Fruit fly (Drosophila melanogaster): ENCODE results near the gene Gen.
A peak's percentile ranks its signal among the peaks of the same experiment; 100 is the strongest.

Gene Gen

DNA sequence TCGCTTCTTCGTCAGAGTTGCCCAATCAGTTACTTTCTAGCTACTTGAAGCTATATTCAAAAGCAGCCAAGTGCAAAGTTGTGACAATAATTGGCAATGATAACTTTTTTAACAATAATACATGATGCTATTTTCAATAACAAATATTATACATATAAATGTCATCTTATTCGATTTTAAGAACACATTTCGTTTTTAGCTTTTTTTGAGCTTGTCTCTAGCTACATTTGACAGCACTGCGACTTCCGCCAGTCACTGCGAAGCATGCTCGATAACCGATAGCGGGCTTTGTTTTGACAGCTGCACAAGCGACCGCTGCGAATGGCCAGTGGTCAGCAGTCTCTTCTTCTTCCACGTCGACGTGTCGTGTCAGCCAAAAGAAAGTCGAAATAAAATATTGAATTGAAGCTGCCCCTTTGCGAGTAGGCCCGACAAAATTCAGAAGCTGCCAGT, at the start of gene Gen, which contains the start of gene Srp54k:
Gene Gen (minus strand): TSS at position 23 of the 453 bp plus-strand sequence.
Gene Srp54k (plus strand): TSS at position 325 of the 453 bp plus-strand sequence.
- TF ChIP-seq usp (GFP tag; optimal IDR thresholded peaks at IDR 0.05) (no peak), pan (optimal IDR thresholded peaks at IDR 0.05) (no peak), CG8478 (optimal IDR thresholded peaks at IDR 0.05) (no peak), psq (optimal IDR thresholded peaks at IDR 0.05) (no peak), Dll (optimal IDR thresholded peaks at IDR 0.05) (no peak), EcR (GFP tag; optimal IDR thresholded peaks at IDR 0.05) (no peak)

DNA sequence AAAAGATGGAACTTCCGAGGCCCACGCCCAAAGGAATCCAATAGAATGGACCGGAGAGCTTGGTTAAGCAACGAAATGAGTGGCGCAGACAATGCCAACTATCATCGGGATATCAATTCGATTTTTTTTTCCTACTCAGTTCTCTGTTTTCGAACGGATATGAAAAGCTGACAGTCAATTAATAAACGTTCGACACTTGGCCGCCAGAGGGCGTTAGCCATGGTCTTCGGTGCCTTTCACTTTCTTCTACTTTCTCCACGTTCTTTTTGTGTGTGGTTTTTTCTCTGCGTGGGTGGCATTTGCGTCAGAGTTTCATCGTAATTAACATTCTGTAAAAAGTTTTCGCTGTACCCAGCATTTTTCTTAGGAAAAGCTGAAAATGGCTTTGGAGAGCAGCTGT, 49.6 kb upstream of the Gen start:
- TF ChIP-seq usp (GFP tag; optimal IDR thresholded peaks at IDR 0.05) (no peak), psq (optimal IDR thresholded peaks at IDR 0.05) (no peak), Dll (optimal IDR thresholded peaks at IDR 0.05) (no peak), CG8478 (optimal IDR thresholded peaks at IDR 0.05) (no peak), EcR (GFP tag; optimal IDR thresholded peaks at IDR 0.05) (no peak), pan (optimal IDR thresholded peaks at IDR 0.05) (no peak)

- TF ChIP-seq psq (optimal IDR thresholded peaks at IDR 0.05) (no peak), EcR (GFP tag; optimal IDR thresholded peaks at IDR 0.05) (no peak), usp (GFP tag; optimal IDR thresholded peaks at IDR 0.05) (no peak), CG8478 (optimal IDR thresholded peaks at IDR 0.05) (no peak), pan (optimal IDR thresholded peaks at IDR 0.05) (no peak), Dll (optimal IDR thresholded peaks at IDR 0.05) (no peak)
These were observed 36.2 kb upstream of the Gen start for dm6 chr3L:5188402-5188801.

DNA sequence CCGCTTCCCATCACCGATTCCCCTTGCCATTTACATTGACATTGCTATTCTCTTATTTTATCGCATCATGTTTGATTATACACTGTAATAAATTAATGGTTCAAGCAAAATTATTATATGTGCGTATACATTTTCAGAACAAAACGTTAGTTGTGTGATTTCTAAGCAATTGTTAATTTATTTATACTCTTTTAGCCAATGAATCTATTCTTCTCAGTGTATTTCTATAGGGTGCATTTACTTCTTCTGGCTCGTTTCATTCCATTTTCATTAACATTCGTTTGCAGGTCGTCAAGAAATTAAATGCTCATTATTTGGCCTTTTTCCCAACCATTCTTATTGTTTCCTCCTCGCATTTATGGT, 35.4 kb upstream of the Gen start:
- TF ChIP-seq pan (optimal IDR thresholded peaks at IDR 0.05), result no peak
- no peak for TF ChIP-seq psq (optimal IDR thresholded peaks at IDR 0.05)
- no peak for TF ChIP-seq usp (GFP tag; optimal IDR thresholded peaks at IDR 0.05)
- no peak for TF ChIP-seq Dll (optimal IDR thresholded peaks at IDR 0.05)

DNA sequence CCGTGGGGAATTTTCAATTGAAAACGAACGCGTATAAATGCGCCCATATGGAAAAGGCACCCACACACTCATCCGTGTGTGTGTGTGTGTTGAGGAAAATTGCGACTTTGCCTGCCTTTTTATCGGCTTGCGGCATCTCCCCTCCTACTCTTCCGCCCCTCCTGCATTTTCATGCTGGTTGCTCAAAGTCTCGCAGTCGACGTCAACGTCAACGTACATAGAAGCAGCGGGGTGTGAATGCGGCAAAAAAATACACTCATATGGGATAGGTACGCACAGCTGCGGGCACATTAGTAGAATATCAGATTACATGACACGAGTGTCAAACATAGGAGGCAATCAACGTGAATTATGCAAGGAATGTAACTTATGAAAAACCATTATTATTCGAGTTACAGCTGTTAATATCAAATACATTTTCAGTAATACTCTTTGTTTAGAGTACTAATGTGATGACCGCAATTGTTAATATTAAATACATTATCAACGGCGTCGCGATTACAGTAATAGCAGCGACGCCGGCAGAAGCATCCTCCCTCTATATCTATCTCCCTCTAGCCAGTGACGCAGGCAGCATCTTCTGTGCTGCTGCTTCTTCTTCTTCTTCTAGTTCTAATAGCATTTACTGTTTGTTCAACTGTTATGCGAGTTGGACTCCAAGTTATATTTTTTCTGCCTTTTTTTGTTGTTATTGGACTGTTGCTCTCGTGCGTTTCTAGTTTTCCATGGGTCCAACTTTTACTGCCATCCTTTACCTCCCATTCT, 34.8 kb upstream of the Gen start:
- no peak for TF ChIP-seq Dll (optimal IDR thresholded peaks at IDR 0.05)

dm6 chr3L:5184860-5185639, 32.9 kb upstream of the Gen start:
- TF ChIP-seq psq (optimal IDR thresholded peaks at IDR 0.05), result no peak
- TF ChIP-seq Dll (optimal IDR thresholded peaks at IDR 0.05), result peak; percentile 99
- TF ChIP-seq EcR (GFP tag; optimal IDR thresholded peaks at IDR 0.05), result no peak
- no peak for TF ChIP-seq pan (optimal IDR thresholded peaks at IDR 0.05)
- no peak for TF ChIP-seq usp (GFP tag; optimal IDR thresholded peaks at IDR 0.05)
- TF ChIP-seq CG8478 (optimal IDR thresholded peaks at IDR 0.05), result no peak

dm6 chr3L:5184502-5184859, 32.3 kb upstream of the Gen start:
- TF ChIP-seq usp (GFP tag; optimal IDR thresholded peaks at IDR 0.05), result no peak
- no peak for TF ChIP-seq pan (optimal IDR thresholded peaks at IDR 0.05)
- TF ChIP-seq Dll (optimal IDR thresholded peaks at IDR 0.05), result no peak
- TF ChIP-seq psq (optimal IDR thresholded peaks at IDR 0.05), result no peak
- TF ChIP-seq EcR (GFP tag; optimal IDR thresholded peaks at IDR 0.05), result no peak
- TF ChIP-seq CG8478 (optimal IDR thresholded peaks at IDR 0.05), result no peak

dm6 chr3L:5183662-5184061, 31.5 kb upstream of the Gen start:
- TF ChIP-seq pan (optimal IDR thresholded peaks at IDR 0.05), result no peak
- no peak for TF ChIP-seq CG8478 (optimal IDR thresholded peaks at IDR 0.05)
- TF ChIP-seq psq (optimal IDR thresholded peaks at IDR 0.05), result no peak
- no peak for TF ChIP-seq usp (GFP tag; optimal IDR thresholded peaks at IDR 0.05)
- TF ChIP-seq EcR (GFP tag; optimal IDR thresholded peaks at IDR 0.05), result no peak

dm6 chr3L:5182994-5183566, 30.9 kb upstream of the Gen start:
- TF ChIP-seq Dll (optimal IDR thresholded peaks at IDR 0.05) (no peak), psq (optimal IDR thresholded peaks at IDR 0.05) (no peak), CG8478 (optimal IDR thresholded peaks at IDR 0.05) (no peak), EcR (GFP tag; optimal IDR thresholded peaks at IDR 0.05) (no peak), pan (optimal IDR thresholded peaks at IDR 0.05) (no peak), usp (GFP tag; optimal IDR thresholded peaks at IDR 0.05) (no peak)

DNA sequence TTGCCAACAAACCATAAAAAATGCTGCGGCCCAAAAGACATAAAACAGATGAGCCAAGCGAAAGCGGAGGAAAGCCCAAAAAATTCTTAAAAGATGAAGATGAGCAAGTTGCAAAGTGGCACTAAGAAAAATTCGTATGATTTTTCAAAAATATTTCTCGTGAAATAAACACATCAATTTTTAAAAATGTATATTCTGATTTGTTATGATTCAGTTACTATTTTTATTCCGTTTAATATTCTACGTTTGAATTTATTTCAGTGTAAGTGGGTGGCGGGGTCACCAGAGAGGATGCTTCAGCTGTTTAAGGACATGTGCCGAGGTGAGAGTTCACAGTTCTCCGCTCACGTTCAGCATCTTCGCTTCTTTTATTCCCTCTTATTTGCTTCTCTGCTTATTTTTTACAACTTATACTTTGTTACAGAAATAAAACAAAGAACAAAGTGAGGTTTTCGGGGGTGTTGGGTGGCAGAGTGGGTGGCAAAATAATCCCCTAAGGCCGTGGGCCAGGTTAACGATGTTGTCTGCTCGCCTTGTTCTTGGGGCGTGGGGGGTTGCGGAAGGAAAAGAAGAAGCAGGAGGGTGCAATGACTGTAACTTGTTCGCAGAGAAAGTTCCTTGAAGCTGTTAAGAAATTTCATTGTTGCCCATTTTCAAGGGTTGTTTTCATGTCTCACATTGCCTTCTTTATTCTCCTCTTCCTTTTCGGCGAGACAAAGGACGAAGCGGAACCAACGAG, 30.2 kb upstream of the Gen start:
- no peak for TF ChIP-seq pan (optimal IDR thresholded peaks at IDR 0.05)
- TF ChIP-seq psq (optimal IDR thresholded peaks at IDR 0.05), result no peak
- no peak for TF ChIP-seq CG8478 (optimal IDR thresholded peaks at IDR 0.05)

DNA sequence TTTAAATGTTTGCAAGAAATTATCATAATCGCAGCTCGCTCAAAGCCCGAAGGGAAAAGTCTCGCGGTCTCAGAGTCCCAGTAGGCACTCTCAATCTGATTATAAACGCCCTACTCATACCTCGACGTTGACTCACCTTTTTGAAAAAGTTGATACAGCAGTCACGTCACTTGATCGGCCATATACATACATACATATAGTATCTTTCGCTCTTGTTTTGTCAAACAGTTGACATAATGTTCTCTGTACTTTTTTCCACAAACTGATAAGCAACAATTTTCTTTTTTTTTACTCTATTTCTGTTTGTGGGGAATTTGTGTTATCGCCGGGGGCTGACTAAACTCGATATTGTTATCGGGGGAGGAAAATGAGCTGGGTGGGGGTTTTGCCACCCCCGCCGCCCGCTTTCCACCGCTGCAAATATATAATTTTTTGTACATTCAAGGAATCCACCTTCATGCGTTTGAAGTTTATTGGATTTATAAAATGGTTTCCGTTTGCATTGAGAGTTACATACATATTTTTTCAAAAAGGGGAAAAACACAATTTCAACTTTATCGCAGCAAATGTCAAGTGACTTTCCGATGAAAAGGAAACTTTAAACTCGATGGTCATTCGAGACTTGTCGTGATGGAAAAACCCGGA, 28.9 kb upstream of the Gen start:
- TF ChIP-seq pan (optimal IDR thresholded peaks at IDR 0.05) (no peak), Dll (optimal IDR thresholded peaks at IDR 0.05) (no peak), usp (GFP tag; optimal IDR thresholded peaks at IDR 0.05) (no peak), psq (optimal IDR thresholded peaks at IDR 0.05) (no peak), CG8478 (optimal IDR thresholded peaks at IDR 0.05) (no peak), EcR (GFP tag; optimal IDR thresholded peaks at IDR 0.05) (no peak)

Measured in whole organism.